Worm (Caenorhabditis elegans) whole organism, mixed stage, embryonic: ENCODE results near the gene C01G5.3.

Source experiments
- lsy-2 ChIP-seq: fragments of 150-350 bp; optimal IDR thresholded peaks from 2 replicates; lab custom pipeline; 2014; ENCODE audit warnings: missing biosample characterization, missing genetic modification characterization
- nhr-237 ChIP-seq: fragments of 150-350 bp; optimal IDR thresholded peaks from 2 replicates; lab custom pipeline; 2014; ENCODE audit warnings: missing biosample characterization, missing genetic modification characterization
- nhr-28 ChIP-seq: fragments of 150-350 bp; optimal IDR thresholded peaks from 2 replicates; lab custom pipeline; 2014; ENCODE audit warnings: missing biosample characterization, missing genetic modification characterization
- nhr-76 ChIP-seq: sonication (generic microtip); optimal IDR thresholded peaks from 2 replicates; lab custom pipeline; 2017; ENCODE audit warnings: missing biosample characterization, missing genetic modification characterization
- pha-4 ChIP-seq: fragments of 150-350 bp; optimal IDR thresholded peaks from 2 replicates; lab custom pipeline; 2018; ENCODE audit warnings: missing biosample characterization, missing genetic modification reagents, missing genetic modification characterization
- unc-39 ChIP-seq: fragments of 150-350 bp; optimal IDR thresholded peaks from 2 replicates; lab custom pipeline; 2014; ENCODE audit warnings: missing biosample characterization, missing genetic modification characterization
- unc-62 ChIP-seq: fragments of 150-350 bp; optimal IDR thresholded peaks from 2 replicates; lab custom pipeline; 2014; ENCODE audit warnings: missing biosample characterization, missing genetic modification reagents, missing genetic modification characterization
- ztf-11 ChIP-seq: fragments of 150-350 bp; optimal IDR thresholded peaks from 2 replicates; lab custom pipeline; 2014; ENCODE audit warnings: missing biosample characterization, missing genetic modification characterization

ce11 chrIV:6531450-6531849, 4.6 kb upstream of the C01G5.3 start, which contains the start of gene C01G5.4:
- TF ChIP-seq pha-4 (tag; lab: Kevin White, UChicago) (no peak), unc-62 (GFP tag; lab: Kevin White, UChicago) (no peak), nhr-28 (tag; lab: Kevin White, UChicago) (no peak), nhr-237 (tag; lab: Kevin White, UChicago) (no peak), ztf-11 (tag; lab: Kevin White, UChicago) (no peak), unc-39 (tag; lab: Kevin White, UChicago) (no peak), lsy-2 (tag; lab: Kevin White, UChicago) (no peak), nhr-76 (no peak)
